Fruit fly (Drosophila melanogaster) whole organism, embryonic: Measurements from ENCODE around the gene Npc2f.

Experiments
- Antp ChIP-seq: fragments of 200-800 bp; sonication (Bioruptor generic); optimal IDR thresholded peaks from 3 replicates; lab custom pipeline; 2016; ENCODE audit warnings: missing biosample characterization, missing genetic modification characterization
- Atf3 ChIP-seq: fragments of 200-800 bp; sonication (Bioruptor generic); optimal IDR thresholded peaks from 3 replicates; lab custom pipeline; 2016; ENCODE audit warnings: missing biosample characterization, missing genetic modification characterization
- C15 ChIP-seq: fragments of 200-800 bp; sonication (Bioruptor generic); IDR thresholded peaks from 3 replicates; pipeline ENCODE4 v1.3.6; 2022; ENCODE audit warnings: missing biosample characterization, missing genetic modification characterization
- CG10431 ChIP-seq: fragments of 200-800 bp; sonication (Bioruptor generic); optimal IDR thresholded peaks from 3 replicates; lab custom pipeline; 2018; ENCODE audit warnings: missing biosample characterization, mild to moderate bottlenecking, missing genetic modification characterization
- CG10462 ChIP-seq: fragments of 200-800 bp; sonication (Bioruptor generic); optimal IDR thresholded peaks from 2 replicates; lab custom pipeline; 2016; ENCODE audit warnings: missing biosample characterization, missing genetic modification characterization
- CG11085 ChIP-seq: fragments of 200-800 bp; sonication (Bioruptor generic); IDR thresholded peaks from 2 replicates; pipeline ENCODE4 v1.3.6; 2022; ENCODE audit warnings: missing biosample characterization, missing genetic modification characterization
- CG12744 ChIP-seq: fragments of 200-800 bp; sonication (Bioruptor generic); optimal IDR thresholded peaks from 2 replicates; lab custom pipeline; 2016; ENCODE audit warnings: missing biosample characterization, missing genetic modification characterization
- CG17361 ChIP-seq: fragments of 200-800 bp; sonication (Bioruptor generic); IDR thresholded peaks from 3 replicates; pipeline ENCODE4 v1.3.6; 2022; ENCODE audit warnings: missing biosample characterization, missing genetic modification characterization
- CG2116 ChIP-seq: fragments of 200-800 bp; sonication (Bioruptor generic); optimal IDR thresholded peaks from 3 replicates; lab custom pipeline; 2018; ENCODE audit warnings: missing biosample characterization, mild to moderate bottlenecking, missing genetic modification characterization
- CG2678 ChIP-seq: fragments of 200-800 bp; sonication (Bioruptor generic); optimal IDR thresholded peaks from 3 replicates; lab custom pipeline; 2019; ENCODE audit warnings: missing biosample characterization, mild to moderate bottlenecking, missing genetic modification characterization, moderate library complexity
- CG2875 ChIP-seq: fragments of 200-800 bp; sonication (Bioruptor generic); optimal IDR thresholded peaks from 2 replicates; lab custom pipeline; 2017; ENCODE audit warnings: missing biosample characterization, mild to moderate bottlenecking, missing genetic modification characterization, missing genetic modification reagents
- CG30020 ChIP-seq: fragments of 200-800 bp; optimal IDR thresholded peaks from 2 replicates; lab custom pipeline; 2019; ENCODE audit warnings: missing biosample characterization, mild to moderate bottlenecking, missing genetic modification characterization, moderate library complexity
- CG31441 ChIP-seq: fragments of 200-800 bp; sonication (Bioruptor generic); IDR thresholded peaks from 2 replicates; pipeline ENCODE4 v1.3.6; 2022; ENCODE audit warnings: missing biosample characterization, missing genetic modification characterization
- CG3407 ChIP-seq: fragments of 200-800 bp; sonication (Bioruptor generic); optimal IDR thresholded peaks from 2 replicates; lab custom pipeline; 2018; ENCODE audit warnings: missing biosample characterization, mild to moderate bottlenecking, missing genetic modification characterization
- CG4360 ChIP-seq: fragments of 200-800 bp; sonication (Bioruptor generic); IDR thresholded peaks from 2 replicates; pipeline ENCODE4 v1.3.6; 2022; ENCODE audit warnings: missing biosample characterization, missing genetic modification characterization
- CG43689 ChIP-seq: fragments of 200-800 bp; sonication (Bioruptor generic); IDR thresholded peaks from 2 replicates; pipeline ENCODE4 v1.3.6; 2022; ENCODE audit warnings: missing biosample characterization, missing genetic modification characterization
- CG5245 ChIP-seq: fragments of 200-800 bp; sonication (Bioruptor generic); optimal IDR thresholded peaks from 3 replicates; lab custom pipeline; 2016; ENCODE audit warnings: missing biosample characterization, missing genetic modification characterization
- CG6272 ChIP-seq: fragments of 200-800 bp; sonication (Bioruptor generic); IDR thresholded peaks from 2 replicates; pipeline ENCODE4 v1.3.6; 2022; ENCODE audit warnings: missing biosample characterization, missing genetic modification characterization
- CG6813 ChIP-seq: fragments of 200-800 bp; sonication (Bioruptor generic); optimal IDR thresholded peaks from 2 replicates; lab custom pipeline; 2017; ENCODE audit warnings: missing biosample characterization, missing genetic modification characterization, mild to moderate bottlenecking, moderate library complexity, missing genetic modification reagents
- CG7963 ChIP-seq: fragments of 200-800 bp; sonication (Bioruptor generic); IDR thresholded peaks from 3 replicates; pipeline ENCODE4 v1.3.6; 2022; ENCODE audit warnings: missing biosample characterization, missing genetic modification characterization; ENCODE audit not compliant: partially characterized antibody
- Deaf1 ChIP-seq: fragments of 200-800 bp; optimal IDR thresholded peaks from 3 replicates; lab custom pipeline; 2019; ENCODE audit warnings: missing biosample characterization, mild to moderate bottlenecking, missing genetic modification characterization, moderate library complexity
- Doc3 ChIP-seq: fragments of 200-800 bp; sonication (Bioruptor generic); IDR thresholded peaks from 3 replicates; pipeline ENCODE4 v1.3.6; 2022; ENCODE audit warnings: missing biosample characterization, missing genetic modification characterization; ENCODE audit not compliant: partially characterized antibody
- Drgx ChIP-seq: fragments of 200-800 bp; sonication (Bioruptor generic); IDR thresholded peaks from 2 replicates; pipeline ENCODE4 v1.3.6; 2022; ENCODE audit warnings: missing biosample characterization, missing genetic modification characterization
- Fer2 ChIP-seq: fragments of 200-800 bp; sonication (Bioruptor generic); optimal IDR thresholded peaks from 2 replicates; lab custom pipeline; 2018; ENCODE audit warnings: missing biosample characterization, mild to moderate bottlenecking, missing genetic modification characterization, moderate library complexity
- Hr78 ChIP-seq, 2 experiments: fragments of 200-800 bp in 1 of 2; fragments of >200 bp in 1 of 2; sonication (Bioruptor generic) in 1 of 2; optimal IDR thresholded peaks; 2 replicates each; lab custom pipeline; 2017 to 2019; ENCODE audit warnings: missing biosample characterization in 2 of 2, missing genetic modification characterization in 2 of 2, mild to moderate bottlenecking in 1 of 2, moderate library complexity in 1 of 2
- Lhr ChIP-seq: fragments of 200-800 bp; sonication (Bioruptor generic); optimal IDR thresholded peaks from 3 replicates; lab custom pipeline; 2017; ENCODE audit warnings: mild to moderate bottlenecking, missing biosample characterization, missing genetic modification reagents, missing genetic modification characterization
- Lim3 ChIP-seq: fragments of 200-800 bp; sonication (Bioruptor generic); IDR thresholded peaks from 2 replicates; pipeline ENCODE4 v1.3.6; 2022; ENCODE audit warnings: missing biosample characterization, missing genetic modification characterization
- MESR4 ChIP-seq: fragments of 200-800 bp; sonication (Bioruptor generic); optimal IDR thresholded peaks from 2 replicates; lab custom pipeline; 2018; ENCODE audit warnings: missing biosample characterization, mild to moderate bottlenecking, missing genetic modification characterization, moderate library complexity
- Rfx ChIP-seq: fragments of 200-800 bp; sonication (Bioruptor generic); IDR thresholded peaks from 2 replicates; pipeline ENCODE4 v1.3.6; 2022; ENCODE audit warnings: missing biosample characterization, missing genetic modification characterization
- Sox100B ChIP-seq: fragments of 200-800 bp; sonication (Bioruptor generic); optimal IDR thresholded peaks from 3 replicates; lab custom pipeline; 2018; ENCODE audit warnings: missing biosample characterization, mild to moderate bottlenecking, missing genetic modification characterization
- Taf1 ChIP-seq: fragments of 200-800 bp; sonication (Bioruptor generic); IDR thresholded peaks from 2 replicates; pipeline ENCODE4 v1.3.6; 2022; ENCODE audit warnings: missing biosample characterization, missing genetic modification characterization
- Trl ChIP-seq, 3 experiments: fragments of >200 bp in 2 of 3; fragments of 200-800 bp in 1 of 3; sonication (Bioruptor generic) in 1 of 3; optimal IDR thresholded peaks; 2 replicates in 1 of 3; 3 replicates in 2 of 3; lab custom pipeline; 2016 to 2017; ENCODE audit warnings: missing biosample characterization in 1 of 3, missing genetic modification characterization in 1 of 3
- abd-A ChIP-seq: fragments of 200-800 bp; sonication (Bioruptor generic); optimal IDR thresholded peaks from 3 replicates; lab custom pipeline; 2019; ENCODE audit warnings: missing biosample characterization, mild to moderate bottlenecking, missing genetic modification characterization, moderate library complexity
- cwo ChIP-seq: fragments of 200-800 bp; sonication (Bioruptor generic); optimal IDR thresholded peaks from 3 replicates; lab custom pipeline; 2017; ENCODE audit warnings: missing biosample characterization, missing genetic modification characterization, mild to moderate bottlenecking, moderate library complexity, missing genetic modification reagents
- ftz-f1 ChIP-seq: fragments of 200-800 bp; sonication (Bioruptor generic); optimal IDR thresholded peaks from 2 replicates; lab custom pipeline; 2016; ENCODE audit warnings: missing biosample characterization, missing genetic modification characterization
- gcm2 ChIP-seq: fragments of 200-800 bp; sonication (Bioruptor generic); optimal IDR thresholded peaks from 2 replicates; lab custom pipeline; 2016; ENCODE audit warnings: missing biosample characterization, missing genetic modification characterization
- grau ChIP-seq: fragments of 200-800 bp; optimal IDR thresholded peaks from 3 replicates; lab custom pipeline; 2019; ENCODE audit warnings: missing biosample characterization, mild to moderate bottlenecking, missing genetic modification characterization, moderate library complexity
- h ChIP-seq: fragments of >200 bp; optimal IDR thresholded peaks from 2 replicates; lab custom pipeline; 2017
- jigr1 ChIP-seq: fragments of 200-800 bp; sonication (Bioruptor generic); IDR thresholded peaks from 3 replicates; pipeline ENCODE4 v1.3.6; 2022; ENCODE audit warnings: missing biosample characterization, missing genetic modification characterization
- lmd ChIP-seq: fragments of 200-800 bp; sonication (Bioruptor generic); IDR thresholded peaks from 2 replicates; pipeline ENCODE4 v1.3.6; 2022; ENCODE audit warnings: missing biosample characterization, missing genetic modification characterization
- lov ChIP-seq, 2 experiments: fragments of 200-800 bp in 1 of 2; fragments of >200 bp in 1 of 2; sonication (Bioruptor generic) in 1 of 2; IDR thresholded peaks in 1 of 2; optimal IDR thresholded peaks in 1 of 2; 2 replicates in 1 of 2; 3 replicates in 1 of 2; pipeline versions ENCODE4 v1.3.6 to Lab custom; 2017 to 2022; ENCODE audit warnings: missing biosample characterization in 1 of 2, missing genetic modification characterization in 1 of 2
- mirr ChIP-seq: fragments of 200-800 bp; sonication (Bioruptor generic); optimal IDR thresholded peaks from 3 replicates; lab custom pipeline; 2018; ENCODE audit warnings: missing biosample characterization, mild to moderate bottlenecking, missing genetic modification characterization
- oc ChIP-seq: fragments of 200-800 bp; sonication (Bioruptor generic); optimal IDR thresholded peaks from 2 replicates; lab custom pipeline; 2018; ENCODE audit warnings: missing biosample characterization, mild to moderate bottlenecking, missing genetic modification characterization, moderate library complexity
- pb ChIP-seq: fragments of 200-800 bp; sonication (Bioruptor generic); optimal IDR thresholded peaks from 3 replicates; lab custom pipeline; 2016; ENCODE audit warnings: missing biosample characterization, missing genetic modification characterization
- psq ChIP-seq: fragments of 200-800 bp; sonication (Bioruptor generic); optimal IDR thresholded peaks from 2 replicates; lab custom pipeline; 2017; ENCODE audit warnings: missing biosample characterization, missing genetic modification characterization
- pum ChIP-seq: fragments of 200-800 bp; sonication (Bioruptor generic); optimal IDR thresholded peaks from 2 replicates; lab custom pipeline; 2016; ENCODE audit warnings: missing biosample characterization, missing genetic modification characterization
- sens ChIP-seq: fragments of 200-800 bp; sonication (Bioruptor generic); peaks from one replicate; lab custom pipeline; 2016; ENCODE audit warnings: missing biosample characterization, missing genetic modification characterization
- so ChIP-seq: fragments of 200-800 bp; sonication (Bioruptor generic); IDR thresholded peaks from 3 replicates; pipeline ENCODE4 v1.3.6; 2022; ENCODE audit warnings: missing biosample characterization, missing genetic modification characterization
- tgo ChIP-seq: fragments of 200-800 bp; sonication (Bioruptor generic); IDR thresholded peaks from 3 replicates; pipeline ENCODE4 v1.3.6; 2022; ENCODE audit warnings: missing biosample characterization, missing genetic modification characterization

Npc2f gene

dm6 chr3R:24161173-24161811 is 23.6 kb downstream of the Npc2f start, which contains the start of the genes Myo95E and TBC1d7 (continued):
- TF ChIP-seq gcm2 (GFP tag; lab: Kevin White, UChicago) (no peak), CG30020 (tag; lab: Kevin White, UChicago) (peak; percentile 75), grau (tag; lab: Kevin White, UChicago) (peak; percentile 89), lmd (GFP tag; lab: Robert Waterston, UW) (peak; percentile 96), CG10462 (peak; percentile 40), CG6272 (peak; percentile 96), Rfx (GFP tag; lab: Robert Waterston, UW) (peak; percentile 95), psq (GFP tag; lab: Kevin White, UChicago) (peak; percentile 35), Lim3 (GFP tag; lab: Robert Waterston, UW) (peak; percentile 85), so (peak; percentile 93), C15 (GFP tag; lab: Robert Waterston, UW) (peak; percentile 87), Hr78 (GFP tag; optimal IDR thresholded peaks at IDR 0.05; lab: Kevin White, UChicago) (no peak), CG17361 (GFP tag; lab: Robert Waterston, UW) (peak; percentile 92), CG31441 (GFP tag; lab: Robert Waterston, UW) (no peak), sens (GFP tag; lab: Kevin White, UChicago) (peak; percentile 88), Deaf1 (tag; lab: Kevin White, UChicago) (no peak), CG7963 (0 out of 3 replicates have a peak, but pooled peaks have one; percentile 11), CG11085 (GFP tag; lab: Robert Waterston, UW) (peak; percentile 73), h (lab: Kevin White, UChicago) (no peak), mirr (GFP tag; lab: Kevin White, UChicago) (no peak), pum (peak; percentile 56), Sox100B (peak; percentile 86), lov (optimal IDR thresholded peaks at IDR 0.05; lab: Kevin White, UChicago) (no peak), lov (GFP tag; IDR thresholded peaks at IDR 0.05; lab: Robert Waterston, UW) (peak; percentile 75; the same call in 2 of the 3 replicates), Trl (optimal IDR thresholded peaks at IDR 0.05; lab: Kevin White, UChicago) (no peak), Trl (GFP tag; optimal IDR thresholded peaks at IDR 0.05; lab: Kevin White, UChicago) (peak; percentile 46), jigr1 (GFP tag; lab: Robert Waterston, UW) (peak; percentile 84), tgo (GFP tag; lab: Robert Waterston, UW) (peak; percentile 97), CG2875 (GFP tag; lab: Kevin White, UChicago) (peak; percentile 58), Doc3 (GFP tag; lab: Robert Waterston, UW) (peak; percentile 57; the same call in 2 of the 3 replicates), CG6813 (peak; percentile 65), CG2116 (GFP tag; lab: Kevin White, UChicago) (peak; percentile 80), CG43689 (GFP tag; lab: Robert Waterston, UW) (peak; percentile 87), CG5245 (GFP tag; lab: Kevin White, UChicago) (peak; percentile 71), cwo (peak; percentile 76), abd-A (tag; lab: Kevin White, UChicago) (no peak), Atf3 (GFP tag; lab: Kevin White, UChicago) (peak; percentile 1), CG4360 (peak; percentile 66), ftz-f1 (GFP tag; lab: Kevin White, UChicago) (no peak), pb (GFP tag; lab: Kevin White, UChicago) (no peak), CG10431 (GFP tag; lab: Kevin White, UChicago) (no peak), CG3407 (GFP tag; lab: Kevin White, UChicago) (peak; percentile 61), Antp (GFP tag; lab: Kevin White, UChicago) (peak; percentile 27), Lhr (GFP tag; lab: Kevin White, UChicago) (no peak), Fer2 (peak; percentile 73), Taf1 (GFP tag; lab: Robert Waterston, UW) (peak; percentile 84), Drgx (peak; percentile 89), MESR4 (peak; percentile 29), CG2678 (tag; lab: Kevin White, UChicago) (peak; percentile 92), oc (no peak), CG12744 (GFP tag; lab: Kevin White, UChicago) (no peak)
